Worm (Caenorhabditis elegans): ENCODE results near the gene C53B7.3.

ce11 chrX:6885227-6885853 lies 40.8 kb downstream of the C53B7.3 start, which contains the start of gene F41C6.7:
- TF ChIP-seq W03F9.2 (tag; optimal IDR thresholded peaks at IDR 0.05) (no peak), dao-5 (tag; optimal IDR thresholded peaks at IDR 0.05) (no peak)
